Worm (Caenorhabditis elegans) whole organism, late embryonic: ENCODE data around the gene fipr-1.

ENCODE experiments used
- K09A11.1 ChIP-seq: sonication (generic microtip); optimal IDR thresholded peaks from 2 replicates; lab custom pipeline; 2017; ENCODE audit warnings: antibody characterized with exemption, mild to moderate bottlenecking, missing genetic modification characterization, missing compliant biosample characterization; ENCODE audit not compliant: insufficient read depth
- ama-1 ChIP-seq: fragments of 150-350 bp; optimal IDR thresholded peaks from 2 replicates; lab custom pipeline; 2014
- ceh-19 ChIP-seq: fragments of 200-800 bp; sonication (Bioruptor generic); optimal IDR thresholded peaks from 2 replicates; lab custom pipeline; 2018; ENCODE audit warnings: mild to moderate bottlenecking, missing genetic modification characterization, missing compliant biosample characterization
- che-1 ChIP-seq: sonication (generic microtip); optimal IDR thresholded peaks from 2 replicates; lab custom pipeline; 2016; ENCODE audit warnings: mild to moderate bottlenecking, missing genetic modification characterization, missing compliant biosample characterization
- hlh-15 ChIP-seq: sonication (generic microtip); optimal IDR thresholded peaks from 2 replicates; lab custom pipeline; 2016; ENCODE audit warnings: missing genetic modification characterization, missing compliant biosample characterization
- pha-2 ChIP-seq: sonication (generic microtip); optimal IDR thresholded peaks from 2 replicates; lab custom pipeline; 2017; ENCODE audit warnings: mild to moderate bottlenecking, missing genetic modification characterization, missing compliant biosample characterization
- pqm-1 ChIP-seq: sonication (generic microtip); optimal IDR thresholded peaks from 2 replicates; lab custom pipeline; 2016; ENCODE audit warnings: missing genetic modification characterization, missing compliant biosample characterization
- sdc-2 ChIP-seq: sonication (generic microtip); optimal IDR thresholded peaks from 2 replicates; lab custom pipeline; 2016; ENCODE audit warnings: missing genotype, missing genetic modification characterization, missing compliant biosample characterization
- sox-4 ChIP-seq: sonication (generic microtip); optimal IDR thresholded peaks from 2 replicates; lab custom pipeline; 2017; ENCODE audit warnings: mild to moderate bottlenecking, missing genetic modification characterization, inconsistent platforms, missing compliant biosample characterization
- ttx-3 ChIP-seq: sonication (generic microtip); optimal IDR thresholded peaks from 2 replicates; lab custom pipeline; 2016; ENCODE audit warnings: missing genetic modification reagents, missing genetic modification characterization, missing compliant biosample characterization
- ztf-16 ChIP-seq: sonication (generic microtip); optimal IDR thresholded peaks from 2 replicates; lab custom pipeline; 2017; ENCODE audit warnings: missing genetic modification characterization, missing compliant biosample characterization

- TF ChIP-seq ttx-3 (tag; lab: Kevin White, UChicago), result no peak
- TF ChIP-seq sdc-2, result no peak
- TF ChIP-seq sox-4 (tag; lab: Kevin White, UChicago), result no peak
- TF ChIP-seq pqm-1, result no peak
- TF ChIP-seq hlh-15 (tag; lab: Kevin White, UChicago), result no peak
- TF ChIP-seq che-1 (tag; lab: Kevin White, UChicago), result no peak
- no peak for TF ChIP-seq ztf-16 (tag; lab: Kevin White, UChicago)
- TF ChIP-seq pha-2 (tag; lab: Kevin White, UChicago), result no peak
- TF ChIP-seq K09A11.1, result no peak
- TF ChIP-seq ama-1, result no peak
- TF ChIP-seq ceh-19, result no peak
Measured at ce11 chrV:12371386-12371785, 9.8 kb upstream of the fipr-1 start, which contains the start of gene F23H12.7.
